Fruit fly (Drosophila melanogaster) whole organism, wandering third instar larva: ENCODE data around the gene CG33493.

ENCODE experiments used
- Abd-B ChIP-seq: fragments of >200 bp; optimal IDR thresholded peaks from 2 replicates; lab custom pipeline; 2017; ENCODE audit warnings: missing biosample characterization, missing genetic modification characterization
- CG32264 ChIP-seq: fragments of 200-800 bp; sonication (Bioruptor generic); optimal IDR thresholded peaks from 2 replicates; lab custom pipeline; 2016; ENCODE audit warnings: missing biosample characterization, missing genetic modification characterization
- CG9705 ChIP-seq: fragments of 200-800 bp; sonication (Bioruptor generic); optimal IDR thresholded peaks from 2 replicates; lab custom pipeline; 2018; ENCODE audit warnings: missing biosample characterization, mild to moderate bottlenecking, missing genetic modification characterization
- CrebA ChIP-seq: fragments of 200-800 bp; sonication (Bioruptor generic); optimal IDR thresholded peaks from 2 replicates; lab custom pipeline; 2016; ENCODE audit warnings: missing biosample characterization, mild to moderate bottlenecking, missing genetic modification characterization, borderline replicate concordance
- Dfd ChIP-seq: fragments of >200 bp; optimal IDR thresholded peaks from 2 replicates; lab custom pipeline; 2017; ENCODE audit warnings: missing biosample characterization, missing genetic modification characterization
- Dif ChIP-seq: fragments of 200-275, 200-300 bp; sonication (Bioruptor generic); optimal IDR thresholded peaks from 2 replicates; lab custom pipeline; 2018; ENCODE audit warnings: missing biosample characterization, missing genetic modification characterization; ENCODE audit not compliant: partially characterized antibody
- GATAd ChIP-seq: sonication (Bioruptor generic); optimal IDR thresholded peaks from 2 replicates; lab custom pipeline; 2016; ENCODE audit warnings: missing biosample characterization, missing genetic modification characterization
- HLH106 ChIP-seq: fragments of 200-800 bp; optimal IDR thresholded peaks from 3 replicates; lab custom pipeline; 2019; ENCODE audit warnings: missing biosample characterization, mild to moderate bottlenecking, missing genetic modification characterization, moderate library complexity
- Hnf4 ChIP-seq: fragments of 200-800 bp; sonication (Bioruptor generic); optimal IDR thresholded peaks from 2 replicates; lab custom pipeline; 2016; ENCODE audit warnings: missing biosample characterization, mild to moderate bottlenecking, missing genetic modification characterization
- Hr78 ChIP-seq: fragments of >200 bp; optimal IDR thresholded peaks from 2 replicates; lab custom pipeline; 2017; ENCODE audit warnings: missing biosample characterization, missing genetic modification characterization
- Hr83 ChIP-seq: fragments of 200-300 bp; sonication (Bioruptor generic); optimal IDR thresholded peaks from 2 replicates; lab custom pipeline; 2016; ENCODE audit warnings: missing biosample characterization, mild to moderate bottlenecking, missing genetic modification characterization, moderate library complexity; ENCODE audit not compliant: poor library complexity, severe bottlenecking
- Jra ChIP-seq: sonication (Bioruptor generic); optimal IDR thresholded peaks from 2 replicates; lab custom pipeline; 2016; ENCODE audit warnings: missing biosample characterization, missing genetic modification characterization
- Mio ChIP-seq: sonication (Bioruptor generic); optimal IDR thresholded peaks from 2 replicates; lab custom pipeline; 2016; ENCODE audit warnings: missing biosample characterization, missing genetic modification characterization
- Myc ChIP-seq: fragments of >200 bp; optimal IDR thresholded peaks from 2 replicates; lab custom pipeline; 2017
- N ChIP-seq: fragments of >200 bp; optimal IDR thresholded peaks from 2 replicates; lab custom pipeline; 2018; ENCODE audit warnings: missing biosample characterization, missing external identifiers, missing genetic modification characterization
- OdsH ChIP-seq: fragments of 200-800 bp; sonication (Bioruptor generic); optimal IDR thresholded peaks from 2 replicates; lab custom pipeline; 2016; ENCODE audit warnings: missing biosample characterization, mild to moderate bottlenecking, missing genetic modification characterization
- Rel ChIP-seq, 2 experiments: fragments of 200-800 bp; sonication (Bioruptor generic) in 1 of 2; optimal IDR thresholded peaks; 2 replicates in 1 of 2; 3 replicates in 1 of 2; lab custom pipeline; 2016 to 2019; ENCODE audit warnings: mild to moderate bottlenecking in 2 of 2, missing biosample characterization in 2 of 2, missing genetic modification characterization in 2 of 2, moderate library complexity in 1 of 2
- Sp1 ChIP-seq: fragments of 200-800 bp; sonication (Bioruptor generic); optimal IDR thresholded peaks from 3 replicates; lab custom pipeline; 2019; ENCODE audit warnings: missing biosample characterization, mild to moderate bottlenecking, missing genetic modification characterization, moderate library complexity
- Vsx2 ChIP-seq: fragments of 200-300, 225-300 bp; sonication (Bioruptor generic); optimal IDR thresholded peaks from 2 replicates; lab custom pipeline; 2018; ENCODE audit warnings: missing biosample characterization, missing genetic modification characterization; ENCODE audit not compliant: partially characterized antibody
- br ChIP-seq: fragments of 200-800 bp; sonication (Bioruptor generic); optimal IDR thresholded peaks from 2 replicates; lab custom pipeline; 2016; ENCODE audit warnings: missing biosample characterization, missing genetic modification characterization
- brk ChIP-seq: fragments of 200-800 bp; sonication (Bioruptor generic); optimal IDR thresholded peaks from 2 replicates; lab custom pipeline; 2016; ENCODE audit warnings: missing biosample characterization, mild to moderate bottlenecking, missing genetic modification characterization
- dl ChIP-seq, 2 experiments: fragments of 175-275, 200-275 bp in 1 of 2; fragments of 200-275 bp in 1 of 2; sonication (Bioruptor generic); optimal IDR thresholded peaks; lab custom pipeline; 2018; ENCODE audit warnings: mild to moderate bottlenecking in 2 of 2, missing biosample characterization in 2 of 2, missing genetic modification characterization in 2 of 2, moderate library complexity in 2 of 2; ENCODE audit not compliant: partially characterized antibody in 2 of 2, insufficient read depth in 1 of 2
- dmrt93B ChIP-seq: fragments of 200-800 bp; sonication (Bioruptor generic); optimal IDR thresholded peaks from 2 replicates; lab custom pipeline; 2018; ENCODE audit warnings: missing biosample characterization, mild to moderate bottlenecking, missing genetic modification characterization
- dsf ChIP-seq: sonication (Bioruptor generic); optimal IDR thresholded peaks from 2 replicates; lab custom pipeline; 2016; ENCODE audit warnings: missing biosample characterization, missing genetic modification characterization, borderline replicate concordance
- ey ChIP-seq: fragments of 200-800 bp; sonication (Bioruptor generic); optimal IDR thresholded peaks from 2 replicates; lab custom pipeline; 2016; ENCODE audit warnings: missing biosample characterization, missing genetic modification characterization
- foxo ChIP-seq, 2 experiments: fragments of 200-800 bp; sonication (Bioruptor generic); optimal IDR thresholded peaks; 2 replicates in 1 of 2; 3 replicates in 1 of 2; lab custom pipeline; 2016 to 2017; ENCODE audit warnings: missing biosample characterization in 2 of 2, missing genetic modification characterization in 2 of 2
- fru ChIP-seq: fragments of 200-800 bp; sonication (Bioruptor generic); optimal IDR thresholded peaks from 3 replicates; lab custom pipeline; 2016; ENCODE audit warnings: missing biosample characterization, mild to moderate bottlenecking, missing genetic modification characterization
- h ChIP-seq: fragments of 200-800 bp; sonication (Bioruptor generic); optimal IDR thresholded peaks from 3 replicates; lab custom pipeline; 2016; ENCODE audit warnings: missing biosample characterization, mild to moderate bottlenecking, missing genetic modification characterization
- jim ChIP-seq: fragments of 175-275, 200-325 bp; sonication (Bioruptor generic); optimal IDR thresholded peaks from 2 replicates; lab custom pipeline; 2016; ENCODE audit warnings: missing biosample characterization, mild to moderate bottlenecking, missing genetic modification characterization
- lola ChIP-seq: fragments of >200 bp; optimal IDR thresholded peaks from 2 replicates; lab custom pipeline; 2017; ENCODE audit warnings: missing biosample characterization, missing genetic modification characterization
- pan ChIP-seq: fragments of >200 bp; optimal IDR thresholded peaks from 2 replicates; lab custom pipeline; 2017
- psq ChIP-seq: fragments of 200-800 bp; sonication (Bioruptor generic); optimal IDR thresholded peaks from 3 replicates; lab custom pipeline; 2017; ENCODE audit warnings: missing biosample characterization, mild to moderate bottlenecking, missing genetic modification characterization, moderate library complexity
- rgr ChIP-seq: fragments of 200-800 bp; sonication (Bioruptor generic); optimal IDR thresholded peaks from 3 replicates; lab custom pipeline; 2016; ENCODE audit warnings: missing biosample characterization, mild to moderate bottlenecking, missing genetic modification characterization
- sage ChIP-seq: fragments of 200-800 bp; sonication (Bioruptor generic); optimal IDR thresholded peaks from 2 replicates; lab custom pipeline; 2016; ENCODE audit warnings: missing biosample characterization, mild to moderate bottlenecking, missing genetic modification characterization
- sv ChIP-seq: fragments of 200-800 bp; sonication (Bioruptor generic); optimal IDR thresholded peaks from 3 replicates; lab custom pipeline; 2016; ENCODE audit warnings: missing biosample characterization, missing genetic modification characterization
- tai ChIP-seq: sonication (Bioruptor generic); optimal IDR thresholded peaks from 2 replicates; lab custom pipeline; 2016; ENCODE audit warnings: missing biosample characterization, missing genetic modification characterization
- usp ChIP-seq: fragments of >200 bp; optimal IDR thresholded peaks from 2 replicates; lab custom pipeline; 2017; ENCODE audit warnings: missing biosample characterization, missing genetic modification characterization
- woc ChIP-seq: sonication (Bioruptor generic); optimal IDR thresholded peaks from 2 replicates; lab custom pipeline; 2016; ENCODE audit warnings: missing biosample characterization, mild to moderate bottlenecking, missing genetic modification characterization

Gene CG33493

DNA sequence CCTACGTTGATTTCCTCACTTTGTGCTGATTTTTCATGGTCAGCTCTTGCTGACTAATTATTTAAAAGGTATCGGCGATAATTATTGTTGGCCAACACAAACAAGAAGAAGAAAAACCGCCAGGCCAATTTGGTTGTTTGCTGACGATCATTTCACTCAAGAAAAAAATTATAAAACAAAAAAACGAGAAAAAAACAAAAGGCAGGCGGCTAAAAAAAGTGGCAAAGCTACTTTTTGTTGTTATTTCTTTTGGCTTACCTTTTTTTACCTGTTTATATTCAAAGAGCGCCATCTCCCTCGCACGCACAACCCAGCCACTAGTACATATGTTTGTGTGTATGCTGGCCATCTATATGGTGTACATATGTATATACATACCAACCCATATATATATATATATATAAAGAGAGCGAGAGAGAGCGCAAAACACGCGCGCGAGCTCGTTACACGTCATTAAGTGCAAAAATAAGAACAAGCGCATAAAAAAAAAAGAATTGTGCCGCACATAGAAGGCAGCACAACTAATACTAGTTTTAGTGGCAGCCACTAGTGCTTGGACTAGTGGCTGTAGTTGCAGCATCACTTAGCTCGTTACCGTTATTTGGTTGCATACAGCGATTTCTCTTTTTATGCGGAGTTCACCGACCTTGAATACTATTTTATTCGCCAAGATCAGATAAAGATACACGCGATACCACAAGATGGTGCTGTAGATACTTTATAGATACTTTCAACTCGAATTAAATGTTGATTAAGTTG is 17.2 kb downstream of the CG33493 start:
- TF ChIP-seq rgr (GFP tag; lab: Kevin White, UChicago) (peak; percentile 14), Sp1 (GFP tag; lab: Kevin White, UChicago) (peak; percentile 74), Abd-B (GFP tag; lab: Kevin White, UChicago) (no peak), ey (no peak), woc (GFP tag; lab: Kevin White, UChicago) (no peak), Rel (GFP tag; optimal IDR thresholded peaks at IDR 0.05; lab: Kevin White, UChicago) (peak; percentile 53), Rel (tag; optimal IDR thresholded peaks at IDR 0.05; lab: Kevin White, UChicago) (peak; percentile 45), Mio (no peak), N (GFP tag; lab: Kevin White, UChicago) (no peak), HLH106 (tag; lab: Kevin White, UChicago) (peak; percentile 5), dsf (no peak), pan (no peak), usp (GFP tag; lab: Kevin White, UChicago) (no peak), OdsH (GFP tag; lab: Kevin White, UChicago) (no peak), lola (GFP tag; lab: Kevin White, UChicago) (no peak), sage (peak; percentile 64), psq (GFP tag; lab: Kevin White, UChicago) (peak; percentile 23), CG32264 (GFP tag; lab: Kevin White, UChicago) (no peak), tai (GFP tag; lab: Kevin White, UChicago) (no peak), br (GFP tag; lab: Kevin White, UChicago) (no peak), jim (GFP tag; lab: Kevin White, UChicago) (peak; percentile 49), Dfd (GFP tag; lab: Kevin White, UChicago) (no peak), brk (GFP tag; lab: Kevin White, UChicago) (peak; percentile 49), foxo (GFP tag; optimal IDR thresholded peaks at IDR 0.05; lab: Kevin White, UChicago) (no peak), Hnf4 (GFP tag; lab: Kevin White, UChicago) (no peak), h (GFP tag; lab: Kevin White, UChicago) (no peak), dl (GFP tag; optimal IDR thresholded peaks at IDR 0.05; lab: Kevin White, UChicago; ENCODE audit: insufficient read depth in 1 of 2, partially characterized antibody in 2 of 2) (no peak), CrebA (no peak), Dif (GFP tag; lab: Kevin White, UChicago) (no peak)

- TF ChIP-seq CG32264 (GFP tag; lab: Kevin White, UChicago) = no peak
These were observed 18.0 kb downstream of the CG33493 start for dm6 chr3L:10674940-10675339.

DNA sequence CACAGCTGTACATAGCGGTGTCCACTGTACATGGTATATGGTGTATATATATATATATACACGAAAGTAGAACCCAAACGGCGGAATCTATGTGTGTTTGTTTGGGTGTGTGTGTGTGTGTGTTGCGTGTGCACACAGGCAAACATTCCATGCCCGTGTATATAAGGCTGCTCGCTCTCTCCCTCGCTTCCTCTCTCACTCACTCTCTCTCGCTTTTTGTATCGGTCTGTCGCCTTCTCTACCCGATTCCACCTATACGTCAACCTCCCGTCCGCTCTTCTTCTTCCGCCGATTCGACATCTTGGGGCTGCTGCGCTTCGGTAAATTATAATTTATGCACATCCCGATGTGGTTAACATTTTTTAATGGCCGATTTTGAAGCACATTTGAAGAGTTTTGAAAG is 18.8 kb downstream of the CG33493 start:
- peak; percentile 47 to 65 for TF ChIP-seq dl (GFP tag; optimal IDR thresholded peaks at IDR 0.05; lab: Kevin White, UChicago; ENCODE audit: insufficient read depth in 1 of 2, partially characterized antibody in 2 of 2)
- TF ChIP-seq dmrt93B (GFP tag; lab: Kevin White, UChicago) = no peak
- TF ChIP-seq jim (GFP tag; lab: Kevin White, UChicago) = no peak
- TF ChIP-seq woc (GFP tag; lab: Kevin White, UChicago) = no peak
- TF ChIP-seq CrebA = no peak
- TF ChIP-seq Mio = no peak
- TF ChIP-seq h (GFP tag; lab: Kevin White, UChicago) = no peak
- TF ChIP-seq CG9705 (GFP tag; lab: Kevin White, UChicago) = no peak
- no peak for TF ChIP-seq Sp1 (GFP tag; lab: Kevin White, UChicago)
- TF ChIP-seq HLH106 (tag; lab: Kevin White, UChicago) = no peak
- no peak for TF ChIP-seq sage
- TF ChIP-seq Vsx2 (GFP tag; lab: Kevin White, UChicago) = no peak
- TF ChIP-seq fru (GFP tag; lab: Kevin White, UChicago) = peak; percentile 6
- no peak for TF ChIP-seq br (GFP tag; lab: Kevin White, UChicago)
- no peak for TF ChIP-seq usp (GFP tag; lab: Kevin White, UChicago)
- peak; percentile 18 for TF ChIP-seq N (GFP tag; lab: Kevin White, UChicago)
- no peak for TF ChIP-seq rgr (GFP tag; lab: Kevin White, UChicago)
- TF ChIP-seq Rel (GFP tag; optimal IDR thresholded peaks at IDR 0.05; lab: Kevin White, UChicago) = peak; percentile 18
- peak; percentile 30 for TF ChIP-seq Rel (tag; optimal IDR thresholded peaks at IDR 0.05; lab: Kevin White, UChicago)
- TF ChIP-seq ey = no peak
- TF ChIP-seq Abd-B (GFP tag; lab: Kevin White, UChicago) = no peak
- no peak for TF ChIP-seq Dfd (GFP tag; lab: Kevin White, UChicago)
- no peak for TF ChIP-seq sv (GFP tag; lab: Kevin White, UChicago)
- TF ChIP-seq foxo (GFP tag; optimal IDR thresholded peaks at IDR 0.05; lab: Kevin White, UChicago) = no peak
- TF ChIP-seq OdsH (GFP tag; lab: Kevin White, UChicago) = no peak
- TF ChIP-seq CG32264 (GFP tag; lab: Kevin White, UChicago) = no peak
- no peak for TF ChIP-seq Hnf4 (GFP tag; lab: Kevin White, UChicago)
- peak; percentile 25 for TF ChIP-seq psq (GFP tag; lab: Kevin White, UChicago)
- TF ChIP-seq pan = no peak
- no peak for TF ChIP-seq Hr78 (GFP tag; lab: Kevin White, UChicago)
- no peak for TF ChIP-seq tai (GFP tag; lab: Kevin White, UChicago)
- TF ChIP-seq Jra = no peak
- peak; percentile 87 for TF ChIP-seq Dif (GFP tag; lab: Kevin White, UChicago)
- no peak for TF ChIP-seq Myc (lab: Kevin White, UChicago)
- TF ChIP-seq brk (GFP tag; lab: Kevin White, UChicago) = no peak
- TF ChIP-seq lola (GFP tag; lab: Kevin White, UChicago) = no peak
- TF ChIP-seq GATAd = no peak
- TF ChIP-seq Hr83 (GFP tag; lab: Kevin White, UChicago) = peak; percentile 43
- TF ChIP-seq dsf = no peak
